Fruit fly (Drosophila melanogaster): ENCODE measurements around the gene eIF1A.
A peak's percentile ranks its signal among the peaks of the same experiment; 100 is the strongest.

eIF1A gene

dm6 chr3R:18255281-18255680 is 19.2 kb upstream of the eIF1A start, which contains the start of the genes Ada2a, Polr2D, Tgs1 and moi (continued):
- TF ChIP-seq YL-1 (GFP tag; optimal IDR thresholded peaks at IDR 0.05) (peak; percentile 44), ato (GFP tag; IDR thresholded peaks at IDR 0.05; ENCODE audit: partially characterized antibody) (peak; percentile 57), trh (GFP tag; optimal IDR thresholded peaks at IDR 0.05) (no peak), gfzf (GFP tag; optimal IDR thresholded peaks at IDR 0.05) (peak; percentile 60), Xrp1 (GFP tag; IDR thresholded peaks at IDR 0.05) (no peak), fd64A (GFP tag; optimal IDR thresholded peaks at IDR 0.05) (no peak), sens-2 (GFP tag; IDR thresholded peaks at IDR 0.05) (no peak), CG16815 (GFP tag; optimal IDR thresholded peaks at IDR 0.05) (no peak), CG13624 (GFP tag; optimal IDR thresholded peaks at IDR 0.05) (peak; percentile 33), sens (GFP tag) (peak; percentile 18), Poxn (GFP tag; IDR thresholded peaks at IDR 0.05) (no peak), Usf (GFP tag; optimal IDR thresholded peaks at IDR 0.05) (no peak), fd3F (GFP tag; optimal IDR thresholded peaks at IDR 0.05) (no peak), CG1024 (GFP tag; IDR thresholded peaks at IDR 0.05) (no peak), Lhr (GFP tag; optimal IDR thresholded peaks at IDR 0.05) (no peak), CG12219 (GFP tag; optimal IDR thresholded peaks at IDR 0.05) (no peak), CG14965 (GFP tag; optimal IDR thresholded peaks at IDR 0.05; ENCODE audit: borderline replicate concordance) (no peak), chinmo (GFP tag; IDR thresholded peaks at IDR 0.05; ENCODE audit: partially characterized antibody) (0 out of 4 replicates have a peak, but pooled peaks have one; percentile 73), HmgZ (tag; optimal IDR thresholded peaks at IDR 0.05) (peak; percentile 15), croc (GFP tag; conservative IDR thresholded peaks at IDR 0.05) (no peak), CG2129 (GFP tag; IDR thresholded peaks at IDR 0.05; ENCODE audit: partially characterized antibody) (peak; percentile 42; the same call in 1 of the 2 replicates), nmo (GFP tag; optimal IDR thresholded peaks at IDR 0.05) (peak; percentile 7), kah (GFP tag; optimal IDR thresholded peaks at IDR 0.05) (no peak), Dll (GFP tag; IDR thresholded peaks at IDR 0.05; ENCODE audit: partially characterized antibody) (peak; percentile 78), HLH54F (GFP tag; optimal IDR thresholded peaks at IDR 0.05) (no peak), trem (tag; optimal IDR thresholded peaks at IDR 0.05) (peak; percentile 70), vnd (GFP tag; IDR thresholded peaks at IDR 0.05; ENCODE audit: partially characterized antibody) (peak; percentile 61), MESR4 (GFP tag; optimal IDR thresholded peaks at IDR 0.05) (peak; percentile 78), Dip3 (GFP tag; optimal IDR thresholded peaks at IDR 0.05) (no peak), CG7786 (GFP tag; optimal IDR thresholded peaks at IDR 0.05) (no peak), hbn (GFP tag; IDR thresholded peaks at IDR 0.05; ENCODE audit: partially characterized antibody) (peak; percentile 72), CG15479 (GFP tag; optimal IDR thresholded peaks at IDR 0.05) (peak; percentile 64), CG3847 (GFP tag; IDR thresholded peaks at IDR 0.05) (0 out of 2 replicates have a peak, but pooled peaks have one; percentile 33), CG3065 (GFP tag; optimal IDR thresholded peaks at IDR 0.05) (no peak), phol (tag; optimal IDR thresholded peaks at IDR 0.05) (peak; percentile 56), pita (GFP tag; optimal IDR thresholded peaks at IDR 0.05) (no peak), luna (GFP tag; optimal IDR thresholded peaks at IDR 0.05) (no peak), dmrt99B (tag; optimal IDR thresholded peaks at IDR 0.05) (no peak), mirr (GFP tag; optimal IDR thresholded peaks at IDR 0.05) (no peak), Neu2 (GFP tag; optimal IDR thresholded peaks at IDR 0.05; ENCODE audit: borderline replicate concordance) (no peak), pzg (GFP tag; optimal IDR thresholded peaks at IDR 0.05) (peak; percentile 72), CG31224 (GFP tag; IDR thresholded peaks at IDR 0.05) (no peak), CG13287 (GFP tag; IDR thresholded peaks at IDR 0.05; ENCODE audit: partially characterized antibody) (peak; percentile 86), Ets97D (GFP tag; optimal IDR thresholded peaks at IDR 0.05) (peak; percentile 23), Sry-δ (GFP tag; optimal IDR thresholded peaks at IDR 0.05) (peak; percentile 92), eve (GFP tag; optimal IDR thresholded peaks at IDR 0.05) (no peak), otp (GFP tag; IDR thresholded peaks at IDR 0.05) (no peak), bsh (GFP tag; optimal IDR thresholded peaks at IDR 0.05) (no peak), gce (GFP tag; IDR thresholded peaks at IDR 0.05) (no peak), CG7963 (GFP tag; IDR thresholded peaks at IDR 0.05; ENCODE audit: partially characterized antibody) (peak; percentile 46; the same call in 2 of the 3 replicates)
